Worm (Caenorhabditis elegans): ENCODE measurements around the gene fbxb-81.

- TF ChIP-seq nhr-237 (tag; optimal IDR thresholded peaks at IDR 0.05), result no peak
- TF ChIP-seq nhr-23 (tag; optimal IDR thresholded peaks at IDR 0.05), result no peak
- TF ChIP-seq unc-62 (GFP tag; optimal IDR thresholded peaks at IDR 0.05), result no peak
- TF ChIP-seq nhr-11 (tag; optimal IDR thresholded peaks at IDR 0.05), result no peak
- TF ChIP-seq sem-4 (tag; optimal IDR thresholded peaks at IDR 0.05), result no peak
- no peak for TF ChIP-seq unc-39 (tag; optimal IDR thresholded peaks at IDR 0.05)
- TF ChIP-seq elt-3 (tag; optimal IDR thresholded peaks at IDR 0.05), result no peak
- no peak for TF ChIP-seq ceh-82 (tag; optimal IDR thresholded peaks at IDR 0.05)
- no peak for TF ChIP-seq lsy-2 (tag; optimal IDR thresholded peaks at IDR 0.05)
- no peak for TF ChIP-seq lin-39 (tag; optimal IDR thresholded peaks at IDR 0.05)
These were observed 15.6 kb upstream of the fbxb-81 start, which contains the start of the genes zig-13 and ver-1 for ce11 chrIII:156645-157044.
